Worm (Caenorhabditis elegans) whole organism, late embryonic: ENCODE measurements around the gene C04B4.2.
"Not testable (repeated sequence)": the region's sequence is repeated elsewhere in the genome, so short reads cannot be mapped to it uniquely, and the experiment has no call there.

ENCODE experiments used
- ceh-9 ChIP-seq: sonication (generic microtip); optimal IDR thresholded peaks from 2 replicates; lab custom pipeline; 2016; ENCODE audit warnings: mild to moderate bottlenecking, missing genetic modification characterization, inconsistent platforms, missing compliant biosample characterization
- dve-1 ChIP-seq: sonication (generic microtip); optimal IDR thresholded peaks from 2 replicates; lab custom pipeline; 2017; ENCODE audit warnings: antibody characterized with exemption, mild to moderate bottlenecking, missing genetic modification characterization, missing compliant biosample characterization
- pha-4 ChIP-seq: fragments of 150-350 bp; optimal IDR thresholded peaks from 2 replicates; lab custom pipeline; 2018; ENCODE audit warnings: missing biosample characterization, missing genetic modification reagents, missing genetic modification characterization
- sdc-2 ChIP-seq: sonication (generic microtip); optimal IDR thresholded peaks from 2 replicates; lab custom pipeline; 2016; ENCODE audit warnings: missing genotype, missing genetic modification characterization, missing compliant biosample characterization

ce11 chrX:12308045-12308499, 25.0 kb downstream of the C04B4.2 start, which contains the start of gene F17A2.16:
- TF ChIP-seq ceh-9 (tag; lab: Kevin White, UChicago); dve-1 (tag; lab: Kevin White, UChicago); pha-4; sdc-2 (tag; lab: Kevin White, UChicago): not testable (repeated sequence)
